Worm (Caenorhabditis elegans) whole organism, young adult: Measurements from ENCODE around the gene T26H5.8.

Experiments
- C17E4.6 ChIP-seq: fragments of 200-800 bp; sonication (Bioruptor generic); IDR thresholded peaks from 2 replicates; pipeline ENCODE4 v1.3.6; 2022; ENCODE audit warnings: missing genetic modification reagents, missing genetic modification characterization, missing compliant biosample characterization
- F10E7.11 ChIP-seq: sonication (generic microtip); optimal IDR thresholded peaks from 2 replicates; lab custom pipeline; 2017; ENCODE audit warnings: mild to moderate bottlenecking, missing genetic modification characterization, moderate library complexity, missing compliant biosample characterization
- F55B11.4 ChIP-seq: sonication (generic microtip); optimal IDR thresholded peaks from 2 replicates; lab custom pipeline; 2016; ENCODE audit warnings: missing compliant biosample characterization, missing genetic modification characterization, borderline replicate concordance; ENCODE audit not compliant: insufficient read depth
- F57A8.1 ChIP-seq: fragments of 200-800 bp; sonication (Bioruptor generic); optimal IDR thresholded peaks from 2 replicates; lab custom pipeline; 2018; ENCODE audit warnings: mild to moderate bottlenecking, missing genetic modification characterization, moderate library complexity, missing compliant biosample characterization
- ama-1 ChIP-seq, 3 experiments: fragments of 150-350 bp in 1 of 3; sonication (generic microtip) in 2 of 3; optimal IDR thresholded peaks; 2 replicates each; lab custom pipeline; 2014 to 2018; ENCODE audit warnings: missing biosample characterization in 2 of 3, missing genetic modification characterization in 2 of 3, missing genetic modification reagents in 2 of 3
- dox-1 ChIP-seq: fragments of 200-800 bp; sonication (Bioruptor generic); IDR thresholded peaks from 2 replicates; pipeline ENCODE4 v1.3.6; 2022; ENCODE audit warnings: missing genetic modification reagents, missing genetic modification characterization, missing compliant biosample characterization
- dpff-1 ChIP-seq: sonication (generic microtip); optimal IDR thresholded peaks from 2 replicates; lab custom pipeline; 2017; ENCODE audit warnings: mild to moderate bottlenecking, missing genetic modification characterization, missing compliant biosample characterization
- hlh-26 ChIP-seq: fragments of 200-800 bp; sonication (Bioruptor generic); conservative IDR thresholded peaks from 2 replicates; pipeline ENCODE4 v1.3.6; 2022; ENCODE audit warnings: missing genetic modification reagents, missing genetic modification characterization, missing compliant biosample characterization
- let-607 ChIP-seq, 2 experiments: fragments of 200-800 bp in 1 of 2; sonication (Bioruptor generic) in 1 of 2; sonication (generic microtip) in 1 of 2; optimal IDR thresholded peaks; 2 replicates each; lab custom pipeline; 2016 to 2018; ENCODE audit warnings: mild to moderate bottlenecking in 2 of 2, missing compliant biosample characterization in 2 of 2, missing genetic modification characterization in 2 of 2, moderate library complexity in 2 of 2, missing genotype in 1 of 2
- lin-26 ChIP-seq: fragments of 200-800 bp; sonication (Bioruptor generic); IDR thresholded peaks from 2 replicates; pipeline ENCODE4 v1.3.6; 2022; ENCODE audit warnings: missing genetic modification reagents, missing genetic modification characterization, missing compliant biosample characterization
- lsl-1 ChIP-seq: fragments of 200-800 bp; sonication (Bioruptor generic); optimal IDR thresholded peaks from 2 replicates; lab custom pipeline; 2018; ENCODE audit warnings: mild to moderate bottlenecking, missing genetic modification characterization, moderate library complexity, missing compliant biosample characterization
- nhr-120 ChIP-seq: fragments of 200-800 bp; sonication (Bioruptor generic); IDR thresholded peaks from 2 replicates; pipeline ENCODE4 v1.3.6; 2022; ENCODE audit warnings: missing genetic modification characterization, missing compliant biosample characterization
- unc-62 ChIP-seq: fragments of 150-350 bp; optimal IDR thresholded peaks from 2 replicates; lab custom pipeline; 2014; ENCODE audit warnings: missing biosample characterization, missing genetic modification reagents, missing genetic modification characterization
- zim-3 ChIP-seq: sonication (generic microtip); optimal IDR thresholded peaks from 2 replicates; lab custom pipeline; 2017; ENCODE audit warnings: mild to moderate bottlenecking, missing genetic modification characterization, moderate library complexity, missing compliant biosample characterization

ce11 chrV:15478597-15478996 is 46.1 kb upstream of the T26H5.8 start, which contains the start of gene C06B8.2:
- TF ChIP-seq C17E4.6 (GFP tag; lab: Robert Waterston, UW) (no peak), dpff-1 (tag; lab: Kevin White, UChicago) (no peak), dox-1 (no peak), lin-26 (no peak), unc-62 (no peak), let-607 (tag; optimal IDR thresholded peaks at IDR 0.05; lab: Kevin White, UChicago) (no peak), zim-3 (tag; lab: Kevin White, UChicago) (no peak), hlh-26 (GFP tag; lab: Robert Waterston, UW) (no peak), F57A8.1 (GFP tag; lab: Kevin White, UChicago) (no peak), lsl-1 (no peak), F55B11.4 (no peak), ama-1 (optimal IDR thresholded peaks at IDR 0.05; lab: Kevin White, UChicago) (no peak), ama-1 (GFP tag; optimal IDR thresholded peaks at IDR 0.05; lab: Kevin White, UChicago) (no peak), nhr-120 (GFP tag; lab: Robert Waterston, UW) (no peak), F10E7.11 (tag; lab: Kevin White, UChicago) (no peak)
